Fruit fly (Drosophila melanogaster) whole organism: ENCODE measurements around the gene CG14062.

Experiments
- CG8478 ChIP-seq: fragments of >200 bp; optimal IDR thresholded peaks from 2 replicates; lab custom pipeline; 2018; ENCODE audit warnings: inconsistent platforms
- Dll ChIP-seq: fragments of >200 bp; optimal IDR thresholded peaks from 2 replicates; lab custom pipeline; 2017
- EcR ChIP-seq, 2 experiments: fragments of >200 bp; optimal IDR thresholded peaks; 2 replicates each; lab custom pipeline; 2017; ENCODE audit warnings: missing biosample characterization in 2 of 2, missing genetic modification characterization in 2 of 2, missing genetic modification reagents in 2 of 2
- pan ChIP-seq: fragments of >200 bp; optimal IDR thresholded peaks from 2 replicates; lab custom pipeline; 2017
- psq ChIP-seq: fragments of >200 bp; optimal IDR thresholded peaks from 2 replicates; lab custom pipeline; 2017
- usp ChIP-seq: fragments of >200 bp; optimal IDR thresholded peaks from 2 replicates; lab custom pipeline; 2017; ENCODE audit warnings: missing biosample characterization, missing genetic modification characterization, mixed read lengths

CG14062 gene

dm6 chr3R:28642791-28643190, at the start of gene CG14062:
TSS of gene CG14062 (minus strand) at chr3R:28642891.
- TF ChIP-seq usp (no peak), pan (lab: Kevin White, UChicago) (no peak), CG8478 (lab: Kevin White, UChicago) (no peak), Dll (no peak), EcR (GFP tag; optimal IDR thresholded peaks at IDR 0.05; lab: Kevin White, UChicago) (no peak), psq (lab: Kevin White, UChicago) (no peak)

DNA sequence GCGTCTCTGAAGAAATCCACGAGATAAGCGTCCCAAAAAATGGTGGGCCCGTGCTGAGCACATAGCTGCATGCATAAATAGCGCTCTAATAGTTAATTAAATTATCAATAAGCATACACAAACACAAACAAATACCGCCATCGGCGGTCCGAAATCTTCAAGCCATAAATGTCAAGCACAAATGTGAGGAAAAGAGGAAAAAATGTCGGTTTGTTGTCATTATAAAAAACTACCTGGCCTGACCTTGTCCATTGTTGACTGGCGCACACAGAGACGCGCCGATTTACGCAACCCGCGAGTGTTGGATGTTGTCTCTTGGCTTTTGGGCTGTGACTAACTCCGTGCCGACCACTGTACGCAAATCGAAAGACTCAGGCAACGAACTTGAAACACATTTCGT, 45.3 kb upstream of the CG14062 start:
- TF ChIP-seq usp (no peak), pan (lab: Kevin White, UChicago) (no peak), psq (lab: Kevin White, UChicago) (no peak), CG8478 (lab: Kevin White, UChicago) (no peak), Dll (no peak), EcR (GFP tag; optimal IDR thresholded peaks at IDR 0.05; lab: Kevin White, UChicago) (no peak)

- TF ChIP-seq CG8478 (lab: Kevin White, UChicago) (no peak), psq (lab: Kevin White, UChicago) (no peak), usp (no peak), Dll (no peak), EcR (GFP tag; optimal IDR thresholded peaks at IDR 0.05; lab: Kevin White, UChicago) (no peak), pan (lab: Kevin White, UChicago) (no peak)
These were observed 42.9 kb upstream of the CG14062 start for dm6 chr3R:28685558-28685957.

- TF ChIP-seq CG8478 (lab: Kevin White, UChicago) (no peak), usp (no peak), pan (lab: Kevin White, UChicago) (no peak), EcR (GFP tag; optimal IDR thresholded peaks at IDR 0.05; lab: Kevin White, UChicago) (no peak), psq (lab: Kevin White, UChicago) (no peak), Dll (no peak)
These were observed 39.3 kb upstream of the CG14062 start for dm6 chr3R:28681834-28682464.

- TF ChIP-seq Dll (no peak), pan (lab: Kevin White, UChicago) (no peak)
These were observed 36.9 kb upstream of the CG14062 start for dm6 chr3R:28679583-28679982.

DNA sequence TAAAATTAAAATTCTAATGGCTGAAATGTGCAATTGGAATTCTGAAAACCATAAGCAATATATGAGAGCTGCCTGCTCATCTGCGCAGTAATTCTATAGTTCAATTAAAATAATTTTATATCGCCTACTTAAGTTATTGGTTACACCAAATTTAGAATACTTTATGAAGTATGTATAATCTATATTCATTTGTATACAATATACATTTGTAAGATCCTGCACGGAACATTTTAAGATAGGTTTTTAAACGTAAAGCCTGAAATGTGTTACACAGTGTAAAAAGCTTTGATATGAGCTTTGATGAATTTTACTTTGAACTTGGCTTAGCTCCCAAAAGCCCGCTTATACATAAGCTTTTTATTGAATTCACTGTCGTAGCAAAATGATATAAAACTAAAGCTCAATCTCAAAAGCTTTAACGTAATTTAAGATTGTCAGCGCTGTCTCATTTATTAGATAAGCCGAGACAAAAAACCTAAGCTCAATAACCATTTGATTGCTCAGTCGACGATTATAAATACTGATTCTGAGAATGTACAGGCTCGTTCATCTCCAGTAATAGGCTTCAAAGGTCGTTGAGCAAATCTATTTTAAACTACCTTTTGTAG, 34.9 kb upstream of the CG14062 start:
- no peak for TF ChIP-seq EcR (GFP tag; optimal IDR thresholded peaks at IDR 0.05; lab: Kevin White, UChicago)
- no peak for TF ChIP-seq Dll

DNA sequence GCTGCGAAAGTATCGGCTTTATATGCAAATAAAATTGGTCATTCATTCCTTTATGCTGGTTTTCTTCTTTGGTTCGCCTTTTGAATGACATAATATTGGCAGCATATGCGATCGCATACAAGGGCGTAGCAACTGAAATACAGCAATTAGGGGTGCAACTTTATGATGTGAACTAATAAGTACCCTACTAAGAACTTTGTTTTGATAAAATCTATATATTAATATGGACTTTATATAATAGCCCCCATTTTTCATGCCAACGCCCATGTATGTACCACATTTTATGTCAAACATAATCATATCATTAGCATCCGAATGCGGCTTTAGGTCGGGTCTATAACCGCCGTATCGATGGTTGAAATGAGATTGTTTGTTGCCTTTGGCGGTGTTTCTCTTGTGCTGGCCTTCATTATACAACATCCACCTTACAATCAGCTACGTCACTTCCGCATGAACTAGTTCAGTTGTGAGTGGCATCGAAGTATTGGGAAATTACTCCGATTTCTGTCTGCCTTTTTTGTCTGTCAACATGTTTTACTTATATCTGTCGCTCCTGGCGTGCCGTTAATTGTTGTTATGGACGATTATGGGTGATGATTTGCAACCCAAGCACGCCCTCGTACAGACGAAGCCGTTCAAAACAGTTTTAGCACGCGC, 34.3 kb upstream of the CG14062 start:
- TF ChIP-seq usp: no peak

DNA sequence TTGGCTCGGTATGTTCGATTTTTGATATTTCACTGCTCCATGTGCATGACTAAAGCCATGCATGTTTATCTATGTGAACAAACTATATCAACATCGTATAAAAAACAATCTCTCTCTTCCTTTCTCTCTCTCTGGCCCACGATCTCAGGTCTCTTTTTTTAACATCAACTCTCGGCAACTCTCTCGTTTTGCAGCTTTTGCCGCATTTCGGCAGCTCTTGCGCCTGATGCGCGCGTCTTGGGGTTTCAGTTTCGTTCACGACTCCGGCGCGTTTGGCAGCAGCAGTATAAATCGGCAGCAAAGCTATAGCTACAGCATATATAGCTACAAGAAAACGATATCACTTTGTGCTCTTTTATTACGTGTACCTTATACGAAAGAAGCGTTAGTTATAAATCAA, 32.1 kb upstream of the CG14062 start, which contains the start of gene snu:
TSS of gene snu (plus strand) at position 254 of the 400 bp plus-strand sequence.
- TF ChIP-seq CG8478 (lab: Kevin White, UChicago) (no peak), usp (no peak), psq (lab: Kevin White, UChicago) (no peak), EcR (GFP tag; optimal IDR thresholded peaks at IDR 0.05; lab: Kevin White, UChicago) (no peak), Dll (no peak), pan (lab: Kevin White, UChicago) (no peak)

- TF ChIP-seq EcR (GFP tag; optimal IDR thresholded peaks at IDR 0.05; lab: Kevin White, UChicago) (no peak), CG8478 (lab: Kevin White, UChicago) (no peak), Dll (no peak), pan (lab: Kevin White, UChicago) (no peak), usp (no peak), psq (lab: Kevin White, UChicago) (no peak)
These were observed 29.4 kb upstream of the CG14062 start for dm6 chr3R:28672134-28672533.

DNA sequence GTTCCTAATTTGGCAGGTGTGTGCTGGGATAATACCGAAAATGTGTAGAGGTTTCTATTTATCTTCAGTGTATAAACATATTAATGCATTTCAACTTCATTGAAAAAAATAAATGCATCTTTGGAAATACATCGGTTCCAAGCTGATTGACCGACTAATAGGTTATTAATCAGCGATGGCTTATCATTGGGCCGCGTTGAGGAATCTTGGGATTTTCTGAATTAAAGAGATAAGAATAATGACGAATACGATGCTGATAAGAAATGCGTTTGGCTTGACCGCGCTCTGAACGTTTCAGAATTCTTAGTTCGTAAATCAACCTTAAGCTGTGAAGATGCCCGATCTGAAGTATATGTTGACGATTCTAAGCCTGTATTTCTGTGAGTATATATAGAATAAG, 27.7 kb upstream of the CG14062 start, which contains the start of gene Sid:
TSS of gene Sid (plus strand) at position 301 of the 400 bp plus-strand sequence.
- TF ChIP-seq pan (lab: Kevin White, UChicago): no peak

dm6 chr3R:28668854-28669253, 26.2 kb upstream of the CG14062 start, which contains the start of gene CG33346:
TSS of gene CG33346 (plus strand) at chr3R:28669233.
- TF ChIP-seq EcR (GFP tag; optimal IDR thresholded peaks at IDR 0.05; lab: Kevin White, UChicago) (no peak), usp (no peak), Dll (no peak), pan (lab: Kevin White, UChicago) (no peak), psq (lab: Kevin White, UChicago) (no peak), CG8478 (lab: Kevin White, UChicago) (no peak)

- no peak for TF ChIP-seq Dll
- no peak for TF ChIP-seq EcR (GFP tag; optimal IDR thresholded peaks at IDR 0.05; lab: Kevin White, UChicago)
- TF ChIP-seq psq (lab: Kevin White, UChicago): no peak
- no peak for TF ChIP-seq usp
- TF ChIP-seq CG8478 (lab: Kevin White, UChicago): no peak
These were observed 20.3 kb upstream of the CG14062 start for dm6 chr3R:28662956-28663355.
